Fruit fly (Drosophila melanogaster) whole organism, wandering third instar larva: Measurements from ENCODE around the gene CG13947.

Experiments used
- CG32264 ChIP-seq: fragments of 200-800 bp; sonication (Bioruptor generic); optimal IDR thresholded peaks from 2 replicates; lab custom pipeline; 2016; ENCODE audit warnings: missing biosample characterization, missing genetic modification characterization
- CG9705 ChIP-seq: fragments of 200-800 bp; sonication (Bioruptor generic); optimal IDR thresholded peaks from 2 replicates; lab custom pipeline; 2018; ENCODE audit warnings: missing biosample characterization, mild to moderate bottlenecking, missing genetic modification characterization
- CrebA ChIP-seq: fragments of 200-800 bp; sonication (Bioruptor generic); optimal IDR thresholded peaks from 2 replicates; lab custom pipeline; 2016; ENCODE audit warnings: missing biosample characterization, mild to moderate bottlenecking, missing genetic modification characterization, borderline replicate concordance
- Dfd ChIP-seq: fragments of >200 bp; optimal IDR thresholded peaks from 2 replicates; lab custom pipeline; 2017; ENCODE audit warnings: missing biosample characterization, missing genetic modification characterization
- Dif ChIP-seq: fragments of 200-275, 200-300 bp; sonication (Bioruptor generic); optimal IDR thresholded peaks from 2 replicates; lab custom pipeline; 2018; ENCODE audit warnings: missing biosample characterization, missing genetic modification characterization; ENCODE audit not compliant: partially characterized antibody
- GATAd ChIP-seq: sonication (Bioruptor generic); optimal IDR thresholded peaks from 2 replicates; lab custom pipeline; 2016; ENCODE audit warnings: missing biosample characterization, missing genetic modification characterization
- HLH106 ChIP-seq: fragments of 200-800 bp; optimal IDR thresholded peaks from 3 replicates; lab custom pipeline; 2019; ENCODE audit warnings: missing biosample characterization, mild to moderate bottlenecking, missing genetic modification characterization, moderate library complexity
- Hnf4 ChIP-seq: fragments of 200-800 bp; sonication (Bioruptor generic); optimal IDR thresholded peaks from 2 replicates; lab custom pipeline; 2016; ENCODE audit warnings: missing biosample characterization, mild to moderate bottlenecking, missing genetic modification characterization
- Hr78 ChIP-seq: fragments of >200 bp; optimal IDR thresholded peaks from 2 replicates; lab custom pipeline; 2017; ENCODE audit warnings: missing biosample characterization, missing genetic modification characterization
- Hr83 ChIP-seq: fragments of 200-300 bp; sonication (Bioruptor generic); optimal IDR thresholded peaks from 2 replicates; lab custom pipeline; 2016; ENCODE audit warnings: missing biosample characterization, mild to moderate bottlenecking, missing genetic modification characterization, moderate library complexity; ENCODE audit not compliant: poor library complexity, severe bottlenecking
- Jra ChIP-seq: sonication (Bioruptor generic); optimal IDR thresholded peaks from 2 replicates; lab custom pipeline; 2016; ENCODE audit warnings: missing biosample characterization, missing genetic modification characterization
- Mio ChIP-seq: sonication (Bioruptor generic); optimal IDR thresholded peaks from 2 replicates; lab custom pipeline; 2016; ENCODE audit warnings: missing biosample characterization, missing genetic modification characterization
- Myc ChIP-seq: fragments of >200 bp; optimal IDR thresholded peaks from 2 replicates; lab custom pipeline; 2017
- N ChIP-seq: fragments of >200 bp; optimal IDR thresholded peaks from 2 replicates; lab custom pipeline; 2018; ENCODE audit warnings: missing biosample characterization, missing external identifiers, missing genetic modification characterization
- OdsH ChIP-seq: fragments of 200-800 bp; sonication (Bioruptor generic); optimal IDR thresholded peaks from 2 replicates; lab custom pipeline; 2016; ENCODE audit warnings: missing biosample characterization, mild to moderate bottlenecking, missing genetic modification characterization
- Rel ChIP-seq, 2 experiments: fragments of 200-800 bp; sonication (Bioruptor generic) in 1 of 2; optimal IDR thresholded peaks; 2 replicates in 1 of 2; 3 replicates in 1 of 2; lab custom pipeline; 2016 to 2019; ENCODE audit warnings: mild to moderate bottlenecking in 2 of 2, missing biosample characterization in 2 of 2, missing genetic modification characterization in 2 of 2, moderate library complexity in 1 of 2
- Sp1 ChIP-seq: fragments of 200-800 bp; sonication (Bioruptor generic); optimal IDR thresholded peaks from 3 replicates; lab custom pipeline; 2019; ENCODE audit warnings: missing biosample characterization, mild to moderate bottlenecking, missing genetic modification characterization, moderate library complexity
- Vsx2 ChIP-seq: fragments of 200-300, 225-300 bp; sonication (Bioruptor generic); optimal IDR thresholded peaks from 2 replicates; lab custom pipeline; 2018; ENCODE audit warnings: missing biosample characterization, missing genetic modification characterization; ENCODE audit not compliant: partially characterized antibody
- br ChIP-seq: fragments of 200-800 bp; sonication (Bioruptor generic); optimal IDR thresholded peaks from 2 replicates; lab custom pipeline; 2016; ENCODE audit warnings: missing biosample characterization, missing genetic modification characterization
- brk ChIP-seq: fragments of 200-800 bp; sonication (Bioruptor generic); optimal IDR thresholded peaks from 2 replicates; lab custom pipeline; 2016; ENCODE audit warnings: missing biosample characterization, mild to moderate bottlenecking, missing genetic modification characterization
- dl ChIP-seq, 2 experiments: fragments of 175-275, 200-275 bp in 1 of 2; fragments of 200-275 bp in 1 of 2; sonication (Bioruptor generic); optimal IDR thresholded peaks; lab custom pipeline; 2018; ENCODE audit warnings: mild to moderate bottlenecking in 2 of 2, missing biosample characterization in 2 of 2, missing genetic modification characterization in 2 of 2, moderate library complexity in 2 of 2; ENCODE audit not compliant: partially characterized antibody in 2 of 2, insufficient read depth in 1 of 2
- dmrt93B ChIP-seq: fragments of 200-800 bp; sonication (Bioruptor generic); optimal IDR thresholded peaks from 2 replicates; lab custom pipeline; 2018; ENCODE audit warnings: missing biosample characterization, mild to moderate bottlenecking, missing genetic modification characterization
- dsf ChIP-seq: sonication (Bioruptor generic); optimal IDR thresholded peaks from 2 replicates; lab custom pipeline; 2016; ENCODE audit warnings: missing biosample characterization, missing genetic modification characterization, borderline replicate concordance
- ey ChIP-seq: fragments of 200-800 bp; sonication (Bioruptor generic); optimal IDR thresholded peaks from 2 replicates; lab custom pipeline; 2016; ENCODE audit warnings: missing biosample characterization, missing genetic modification characterization
- foxo ChIP-seq, 2 experiments: fragments of 200-800 bp; sonication (Bioruptor generic); optimal IDR thresholded peaks; 2 replicates in 1 of 2; 3 replicates in 1 of 2; lab custom pipeline; 2016 to 2017; ENCODE audit warnings: missing biosample characterization in 2 of 2, missing genetic modification characterization in 2 of 2
- h ChIP-seq: fragments of 200-800 bp; sonication (Bioruptor generic); optimal IDR thresholded peaks from 3 replicates; lab custom pipeline; 2016; ENCODE audit warnings: missing biosample characterization, mild to moderate bottlenecking, missing genetic modification characterization
- jim ChIP-seq: fragments of 175-275, 200-325 bp; sonication (Bioruptor generic); optimal IDR thresholded peaks from 2 replicates; lab custom pipeline; 2016; ENCODE audit warnings: missing biosample characterization, mild to moderate bottlenecking, missing genetic modification characterization
- psq ChIP-seq: fragments of 200-800 bp; sonication (Bioruptor generic); optimal IDR thresholded peaks from 3 replicates; lab custom pipeline; 2017; ENCODE audit warnings: missing biosample characterization, mild to moderate bottlenecking, missing genetic modification characterization, moderate library complexity
- rgr ChIP-seq: fragments of 200-800 bp; sonication (Bioruptor generic); optimal IDR thresholded peaks from 3 replicates; lab custom pipeline; 2016; ENCODE audit warnings: missing biosample characterization, mild to moderate bottlenecking, missing genetic modification characterization
- sv ChIP-seq: fragments of 200-800 bp; sonication (Bioruptor generic); optimal IDR thresholded peaks from 3 replicates; lab custom pipeline; 2016; ENCODE audit warnings: missing biosample characterization, missing genetic modification characterization
- tai ChIP-seq: sonication (Bioruptor generic); optimal IDR thresholded peaks from 2 replicates; lab custom pipeline; 2016; ENCODE audit warnings: missing biosample characterization, missing genetic modification characterization
- usp ChIP-seq: fragments of >200 bp; optimal IDR thresholded peaks from 2 replicates; lab custom pipeline; 2017; ENCODE audit warnings: missing biosample characterization, missing genetic modification characterization
- woc ChIP-seq: sonication (Bioruptor generic); optimal IDR thresholded peaks from 2 replicates; lab custom pipeline; 2016; ENCODE audit warnings: missing biosample characterization, mild to moderate bottlenecking, missing genetic modification characterization

Gene CG13947

DNA sequence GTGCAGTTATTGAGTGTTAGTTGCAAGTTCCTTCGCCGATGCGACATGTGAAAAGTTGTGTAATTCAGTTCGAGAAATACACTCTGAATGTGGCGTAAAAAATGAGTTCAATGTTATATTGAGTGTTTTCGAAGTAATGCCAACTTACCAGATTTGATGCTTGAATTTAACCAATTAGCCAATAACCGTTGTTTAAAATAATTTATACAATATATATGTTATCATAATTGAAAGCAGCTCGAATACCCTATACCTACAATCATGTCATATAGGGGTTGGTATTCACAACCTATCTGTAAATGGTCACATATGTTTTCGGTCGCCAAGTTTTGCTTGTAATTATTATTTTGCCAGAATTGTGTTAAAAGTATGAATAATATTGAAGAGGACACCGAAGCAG lies 31.3 kb downstream of the CG13947 start, which contains the start of gene Nnf1b:
Gene Nnf1b (plus strand): TSS at position 301 of the 400 bp plus-strand sequence.
- TF ChIP-seq usp (no peak), jim (GFP tag; lab: Kevin White, UChicago) (no peak), Vsx2 (GFP tag; lab: Kevin White, UChicago) (no peak), Hnf4 (GFP tag; lab: Kevin White, UChicago) (no peak), Jra (GFP tag; lab: Kevin White, UChicago) (no peak), Myc (lab: Kevin White, UChicago) (no peak), dsf (GFP tag; lab: Kevin White, UChicago) (no peak), sv (GFP tag; lab: Kevin White, UChicago) (no peak), N (no peak), Mio (no peak), CG32264 (GFP tag; lab: Kevin White, UChicago) (no peak)

DNA sequence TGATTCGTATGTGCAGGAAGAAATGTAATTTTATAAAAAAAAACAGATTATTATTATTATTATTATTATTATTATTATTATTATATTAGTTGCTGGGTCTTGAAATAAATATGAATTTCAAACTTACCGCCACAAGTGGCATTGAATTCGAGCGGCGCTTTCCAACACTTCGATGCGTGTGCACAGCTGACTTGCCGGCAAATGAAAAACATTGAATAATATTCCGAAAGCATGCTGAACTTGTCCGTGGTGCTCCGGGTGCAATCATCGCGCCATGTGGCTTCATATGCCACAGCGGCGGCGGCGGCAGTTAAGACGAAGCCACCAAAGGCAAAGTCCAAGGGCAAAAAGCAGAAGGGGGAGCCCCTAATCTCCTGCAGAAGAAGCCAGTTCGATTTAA lies 32.4 kb downstream of the CG13947 start, which contains the start of gene Dbp21E2:
Gene Dbp21E2 (plus strand): TSS at position 180 of the 400 bp plus-strand sequence.
- TF ChIP-seq dsf (GFP tag; lab: Kevin White, UChicago) (no peak), Dif (GFP tag; lab: Kevin White, UChicago) (no peak), Rel (GFP tag; optimal IDR thresholded peaks at IDR 0.05; lab: Kevin White, UChicago) (no peak), Rel (tag; optimal IDR thresholded peaks at IDR 0.05; lab: Kevin White, UChicago) (peak; percentile 9), CrebA (GFP tag; lab: Kevin White, UChicago) (no peak), Dfd (GFP tag; lab: Kevin White, UChicago) (no peak)

DNA sequence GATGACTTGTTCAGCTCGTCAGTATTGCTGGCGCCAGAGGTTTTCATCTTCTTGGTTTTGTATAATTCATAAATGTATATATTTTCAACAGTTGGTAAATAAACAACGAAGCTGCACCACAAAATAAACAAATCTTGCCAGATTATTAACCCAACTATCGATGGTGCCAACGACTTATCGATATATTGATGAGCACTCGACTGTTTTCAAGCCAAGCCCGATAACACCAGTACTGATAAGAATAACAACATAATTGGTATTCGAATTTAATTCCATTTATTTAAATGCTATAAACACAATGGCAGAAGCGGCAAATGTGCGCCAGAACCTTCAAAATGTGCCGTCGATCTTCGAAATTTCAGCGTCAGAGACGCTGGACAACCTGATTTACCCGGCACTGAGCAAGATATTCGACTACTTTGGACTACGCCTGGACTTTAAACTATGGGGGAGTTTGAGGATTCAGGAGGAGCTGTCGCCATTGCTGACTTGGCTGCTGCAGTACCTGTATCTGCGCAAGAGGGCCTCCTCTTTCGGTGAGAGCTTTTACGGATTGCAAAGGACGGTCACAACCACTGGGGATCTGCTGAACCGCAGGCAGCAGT lies 36.9 kb downstream of the CG13947 start, which contains the start of the genes Saf6 and Pex12:
Gene Saf6 (minus strand): TSS at position 166 of the 605 bp plus-strand sequence.
Gene Pex12 (plus strand): TSS at position 209 of the 605 bp plus-strand sequence.
- TF ChIP-seq Myc (lab: Kevin White, UChicago) (peak; percentile 73), sv (GFP tag; lab: Kevin White, UChicago) (no peak)

DNA sequence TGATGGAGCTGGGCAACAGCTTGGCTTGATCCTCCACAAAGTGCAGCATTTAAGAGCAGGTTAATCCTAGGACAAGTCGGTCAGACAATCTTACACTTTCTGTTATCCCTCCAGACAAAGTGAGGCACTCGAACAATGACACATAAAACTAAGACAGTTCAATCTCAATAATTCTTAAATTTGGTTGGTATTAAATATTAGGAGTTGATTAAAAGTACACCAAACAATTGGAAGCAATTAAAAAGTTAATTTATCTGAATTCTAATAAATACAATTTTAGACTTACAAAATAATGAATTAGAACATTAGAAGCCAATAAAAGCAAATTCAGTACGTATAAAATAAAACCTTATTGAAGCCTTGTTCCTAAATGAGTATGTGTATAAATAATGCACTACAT lies 38.9 kb downstream of the CG13947 start, which contains the start of gene CG15880:
Gene CG15880 (minus strand): TSS at position 101 of the 400 bp plus-strand sequence.
- TF ChIP-seq tai (GFP tag; lab: Kevin White, UChicago), result no peak
- TF ChIP-seq br (GFP tag; lab: Kevin White, UChicago), result no peak
- no peak for TF ChIP-seq Vsx2 (GFP tag; lab: Kevin White, UChicago)
- no peak for TF ChIP-seq rgr (GFP tag; lab: Kevin White, UChicago)
- TF ChIP-seq h, result no peak
- TF ChIP-seq brk, result no peak

DNA sequence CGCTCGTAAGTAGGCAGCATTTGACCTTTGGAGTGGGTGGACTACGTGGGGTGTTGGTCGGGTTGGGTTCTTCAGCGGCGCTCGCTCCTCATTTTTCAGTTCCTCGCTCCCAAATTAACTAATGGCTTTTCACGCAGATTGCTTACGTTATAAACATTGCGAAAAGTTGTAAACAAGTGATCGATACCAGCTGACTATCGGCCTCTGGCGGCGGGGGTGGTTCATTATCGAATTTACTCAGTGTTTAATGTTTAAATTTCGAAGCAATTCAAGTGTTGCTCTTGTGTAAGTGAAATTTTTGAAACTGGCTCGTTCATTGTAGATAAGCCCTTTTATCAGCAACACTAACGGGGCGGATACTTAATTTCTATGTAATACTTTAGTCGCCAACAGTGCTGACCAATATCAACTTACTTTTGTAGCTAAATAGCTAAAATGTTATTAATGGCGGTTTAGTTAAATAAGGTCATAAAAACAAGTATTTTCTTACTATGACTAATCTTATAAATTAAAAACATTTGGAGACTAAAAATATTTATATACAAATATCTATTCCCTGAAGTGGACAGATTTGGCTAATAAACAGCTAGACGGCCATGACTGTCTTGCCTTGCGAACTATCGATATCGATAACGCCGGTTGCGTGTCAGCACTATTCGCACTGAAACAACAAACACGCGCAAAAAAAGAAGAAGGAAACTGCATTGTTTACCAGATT lies 40.5 kb downstream of the CG13947 start, which contains the start of the genes PGAP2 and Clp:
Gene PGAP2 (minus strand): TSS at position 194 of the 718 bp plus-strand sequence.
Gene Clp (plus strand): TSS at position 650 of the 718 bp plus-strand sequence.
- peak; percentile 68 for TF ChIP-seq OdsH
- TF ChIP-seq HLH106 (tag; lab: Kevin White, UChicago), result peak; percentile 84
- no peak for TF ChIP-seq dmrt93B (GFP tag; lab: Kevin White, UChicago)
- TF ChIP-seq sv (GFP tag; lab: Kevin White, UChicago), result peak; percentile 32
- peak; percentile 69 for TF ChIP-seq rgr (GFP tag; lab: Kevin White, UChicago)
- no peak for TF ChIP-seq woc (GFP tag; lab: Kevin White, UChicago)
- TF ChIP-seq N, result no peak
- peak; percentile 63 for TF ChIP-seq ey (GFP tag; lab: Kevin White, UChicago)
- TF ChIP-seq Rel (GFP tag; optimal IDR thresholded peaks at IDR 0.05; lab: Kevin White, UChicago), result no peak
- TF ChIP-seq Rel (tag; optimal IDR thresholded peaks at IDR 0.05; lab: Kevin White, UChicago), result no peak
- peak; percentile 65 for TF ChIP-seq CG9705 (GFP tag; lab: Kevin White, UChicago)
- TF ChIP-seq psq (GFP tag; lab: Kevin White, UChicago), result peak; percentile 57
- peak; percentile 97 for TF ChIP-seq Myc (lab: Kevin White, UChicago)
- peak in 1 of 2 experiments; percentile 81 for TF ChIP-seq foxo (GFP tag; optimal IDR thresholded peaks at IDR 0.05; lab: Kevin White, UChicago)
- TF ChIP-seq dl (GFP tag; optimal IDR thresholded peaks at IDR 0.05; lab: Kevin White, UChicago; ENCODE audit: insufficient read depth in 1 of 2, partially characterized antibody in 2 of 2), result no peak
- TF ChIP-seq GATAd (GFP tag; lab: Kevin White, UChicago), result no peak
- no peak for TF ChIP-seq Hr83 (GFP tag; lab: Kevin White, UChicago)
- no peak for TF ChIP-seq Hr78 (GFP tag; lab: Kevin White, UChicago)
- TF ChIP-seq Sp1 (GFP tag; lab: Kevin White, UChicago), result peak; percentile 74
